Fruit fly (Drosophila melanogaster): ENCODE measurements around the gene CG9672.
A peak's percentile ranks its signal among the peaks of the same experiment; 100 is the strongest.

Gene CG9672

dm6 chrX:16692325-16692724 is 14.3 kb downstream of the CG9672 start:
- TF ChIP-seq noc (tag; optimal IDR thresholded peaks at IDR 0.05), result peak; percentile 70

dm6 chrX:16691440-16691839 is 15.2 kb downstream of the CG9672 start:
- TF ChIP-seq noc (tag; optimal IDR thresholded peaks at IDR 0.05), result no peak

dm6 chrX:16690499-16690898 is 16.2 kb downstream of the CG9672 start:
- no peak for TF ChIP-seq noc (tag; optimal IDR thresholded peaks at IDR 0.05)

dm6 chrX:16689966-16690365 is 16.7 kb downstream of the CG9672 start:
- no peak for TF ChIP-seq noc (tag; optimal IDR thresholded peaks at IDR 0.05)

- no peak for TF ChIP-seq noc (tag; optimal IDR thresholded peaks at IDR 0.05)
Observed at dm6 chrX:16689339-16689738, 17.3 kb downstream of the CG9672 start.

dm6 chrX:16688106-16688459 is 18.6 kb downstream of the CG9672 start:
- no peak for TF ChIP-seq noc (tag; optimal IDR thresholded peaks at IDR 0.05)

- TF ChIP-seq noc (tag; optimal IDR thresholded peaks at IDR 0.05), result no peak
Observed at dm6 chrX:16687400-16688105, 19.1 kb downstream of the CG9672 start.

- TF ChIP-seq noc (tag; optimal IDR thresholded peaks at IDR 0.05), result no peak
Observed at dm6 chrX:16683765-16684164, 22.9 kb downstream of the CG9672 start, which contains the start of gene Axs. Gene Axs (minus strand): TSS chrX:16683895.

- no peak for TF ChIP-seq noc (tag; optimal IDR thresholded peaks at IDR 0.05)
Observed at dm6 chrX:16678845-16679347, 27.8 kb downstream of the CG9672 start, which contains the start of the genes CG13010 and sing. Gene CG13010 (minus strand): TSS chrX:16678945. Gene sing (plus strand): TSS chrX:16679297.

dm6 chrX:16677163-16677562 is 29.5 kb downstream of the CG9672 start:
- TF ChIP-seq noc (tag; optimal IDR thresholded peaks at IDR 0.05), result no peak

- no peak for TF ChIP-seq noc (tag; optimal IDR thresholded peaks at IDR 0.05)
Observed at dm6 chrX:16676653-16677052, 30.0 kb downstream of the CG9672 start, which contains the start of gene CG13012. Gene CG13012 (minus strand): TSS chrX:16676753.

- TF ChIP-seq noc (tag; optimal IDR thresholded peaks at IDR 0.05), result no peak
Observed at dm6 chrX:16674538-16674937, 32.1 kb downstream of the CG9672 start.

dm6 chrX:16672904-16673303 is 33.8 kb downstream of the CG9672 start:
- no peak for TF ChIP-seq noc (tag; optimal IDR thresholded peaks at IDR 0.05)

dm6 chrX:16670691-16671481 is 35.8 kb downstream of the CG9672 start:
- TF ChIP-seq noc (tag; optimal IDR thresholded peaks at IDR 0.05), result peak; percentile 81

- TF ChIP-seq noc (tag; optimal IDR thresholded peaks at IDR 0.05), result no peak
Observed at dm6 chrX:16670262-16670661, 36.4 kb downstream of the CG9672 start.

- no peak for TF ChIP-seq noc (tag; optimal IDR thresholded peaks at IDR 0.05)
Observed at dm6 chrX:16669849-16670248, 36.8 kb downstream of the CG9672 start.

Data from whole organism, larva.